Fruit fly (Drosophila melanogaster) Kc167 (cell line): ENCODE results near the gene Deaf1.

ENCODE experiments used
- Myc ChIP-seq: fragments of >200 bp; optimal IDR thresholded peaks from 2 replicates; lab custom pipeline; 2017; ENCODE audit warnings: missing external identifiers
- h ChIP-seq: fragments of >200 bp; optimal IDR thresholded peaks from 3 replicates; lab custom pipeline; 2018; ENCODE audit warnings: missing external identifiers
- insv ChIP-seq: fragments of >200 bp; optimal IDR thresholded peaks from 3 replicates; lab custom pipeline; 2018; ENCODE audit warnings: missing external identifiers
- psq ChIP-seq: fragments of >200 bp; optimal IDR thresholded peaks from 2 replicates; lab custom pipeline; 2017; ENCODE audit warnings: missing external identifiers

- no peak for TF ChIP-seq h (lab: Kevin White, UChicago)
- TF ChIP-seq Myc (lab: Kevin White, UChicago), result no peak
- no peak for TF ChIP-seq psq
- TF ChIP-seq insv (lab: Kevin White, UChicago), result no peak
Observed at dm6 chr3L:19807103-19807502, 10.9 kb upstream of the Deaf1 start, which contains the start of the genes CG14104 and Kap-alpha1.
